Fruit fly (Drosophila melanogaster) whole organism, embryonic: ENCODE data around the gene Ptp10D.

Experiments used
- BEAF-32 ChIP-seq: fragments of 200-800 bp; sonication (Bioruptor generic); optimal IDR thresholded peaks from 3 replicates; lab custom pipeline; 2017; ENCODE audit warnings: missing biosample characterization, missing genetic modification characterization, mild to moderate bottlenecking, moderate library complexity, missing genetic modification reagents
- Bgb ChIP-seq: fragments of 200-800 bp; sonication (Bioruptor generic); IDR thresholded peaks from 2 replicates; pipeline ENCODE4 v1.3.6; 2022; ENCODE audit warnings: missing biosample characterization, missing genetic modification characterization; ENCODE audit not compliant: partially characterized antibody
- Bteb2 ChIP-seq: fragments of 200-800 bp; sonication (Bioruptor generic); optimal IDR thresholded peaks from 2 replicates; lab custom pipeline; 2016; ENCODE audit warnings: missing biosample characterization, missing genetic modification characterization
- CG10366 ChIP-seq: fragments of 200-800 bp; sonication (Bioruptor generic); IDR thresholded peaks from 2 replicates; pipeline ENCODE4 v1.3.6; 2022; ENCODE audit warnings: missing biosample characterization, missing genetic modification characterization
- CG12769 ChIP-seq: fragments of 200-800 bp; sonication (Bioruptor generic); optimal IDR thresholded peaks from 2 replicates; lab custom pipeline; 2019; ENCODE audit warnings: missing biosample characterization, mild to moderate bottlenecking, missing genetic modification characterization, moderate library complexity
- CG13123 ChIP-seq: fragments of 200-800 bp; sonication (Bioruptor generic); optimal IDR thresholded peaks from 2 replicates; lab custom pipeline; 2016; ENCODE audit warnings: missing biosample characterization, missing genetic modification characterization
- CG13287 ChIP-seq: fragments of 200-800 bp; sonication (Bioruptor generic); IDR thresholded peaks from 2 replicates; pipeline ENCODE4 v1.3.6; 2022; ENCODE audit warnings: missing biosample characterization, missing genetic modification characterization; ENCODE audit not compliant: partially characterized antibody
- CG16863 ChIP-seq: fragments of 200-800 bp; sonication (Bioruptor generic); optimal IDR thresholded peaks from 3 replicates; lab custom pipeline; 2016; ENCODE audit warnings: missing biosample characterization, missing genetic modification characterization
- CG17328 ChIP-seq: fragments of 200-800 bp; sonication (Bioruptor generic); IDR thresholded peaks from 2 replicates; pipeline ENCODE4 v1.3.6; 2022; ENCODE audit warnings: missing biosample characterization, missing genetic modification characterization
- CG17568 ChIP-seq: fragments of 200-800 bp; sonication (Bioruptor generic); optimal IDR thresholded peaks from 2 replicates; lab custom pipeline; 2018; ENCODE audit warnings: missing biosample characterization, mild to moderate bottlenecking, missing genetic modification characterization, moderate library complexity
- CG32772 ChIP-seq: fragments of 200-800 bp; sonication (Bioruptor generic); IDR thresholded peaks from 2 replicates; pipeline ENCODE4 v1.3.6; 2022; ENCODE audit warnings: missing biosample characterization, missing genetic modification characterization
- CG4820 ChIP-seq: fragments of 200-800 bp; sonication (Bioruptor generic); optimal IDR thresholded peaks from 3 replicates; lab custom pipeline; 2016; ENCODE audit warnings: missing biosample characterization, missing genetic modification characterization
- CG5245 ChIP-seq: fragments of 200-800 bp; sonication (Bioruptor generic); optimal IDR thresholded peaks from 3 replicates; lab custom pipeline; 2016; ENCODE audit warnings: missing biosample characterization, missing genetic modification characterization
- CG6765 ChIP-seq: fragments of 200-800 bp; sonication (Bioruptor generic); optimal IDR thresholded peaks from 3 replicates; lab custom pipeline; 2017; ENCODE audit warnings: missing biosample characterization, mild to moderate bottlenecking, missing genetic modification characterization
- CG7745 ChIP-seq: fragments of 200-800 bp; sonication (Bioruptor generic); optimal IDR thresholded peaks from 2 replicates; lab custom pipeline; 2018; ENCODE audit warnings: missing biosample characterization, mild to moderate bottlenecking, missing genetic modification characterization, moderate library complexity
- CG8478 ChIP-seq: fragments of >200 bp; optimal IDR thresholded peaks from 2 replicates; lab custom pipeline; 2018
- Dbx ChIP-seq: fragments of 200-800 bp; sonication (Bioruptor generic); IDR thresholded peaks from 3 replicates; pipeline ENCODE4 v1.3.6; 2022; ENCODE audit warnings: missing biosample characterization, missing genetic modification characterization
- Dfd ChIP-seq, 2 experiments: fragments of >200 bp; optimal IDR thresholded peaks; 2 replicates each; lab custom pipeline; 2017; ENCODE audit warnings: missing biosample characterization in 2 of 2, missing genetic modification characterization in 2 of 2
- ERR ChIP-seq: fragments of 200-800 bp; sonication (Bioruptor generic); optimal IDR thresholded peaks from 2 replicates; lab custom pipeline; 2016; ENCODE audit warnings: missing biosample characterization, missing genetic modification characterization
- Eip74EF ChIP-seq, 2 experiments: fragments of 200-800 bp in 1 of 2; fragments of >200 bp in 1 of 2; sonication (Bioruptor generic) in 1 of 2; optimal IDR thresholded peaks; 2 replicates each; lab custom pipeline; 2017 to 2019; ENCODE audit warnings: missing biosample characterization in 2 of 2, missing genetic modification characterization in 2 of 2, mild to moderate bottlenecking in 1 of 2, moderate library complexity in 1 of 2
- HLHmδ ChIP-seq: fragments of 200-800 bp; sonication (Bioruptor generic); optimal IDR thresholded peaks from 2 replicates; lab custom pipeline; 2018; ENCODE audit warnings: missing biosample characterization, mild to moderate bottlenecking, missing genetic modification characterization, moderate library complexity
- Hr51 ChIP-seq, 2 experiments: fragments of 200-800 bp; sonication (Bioruptor generic); optimal IDR thresholded peaks; 2 replicates in 1 of 2; 3 replicates in 1 of 2; lab custom pipeline; 2016 to 2018; ENCODE audit warnings: missing biosample characterization in 2 of 2, missing genetic modification characterization in 2 of 2, mild to moderate bottlenecking in 1 of 2, moderate library complexity in 1 of 2
- Myb ChIP-seq: fragments of 200-800 bp; sonication (Bioruptor generic); optimal IDR thresholded peaks from 2 replicates; lab custom pipeline; 2016; ENCODE audit warnings: missing biosample characterization, missing genetic modification characterization
- Nf-YA ChIP-seq: fragments of 200-800 bp; sonication (Bioruptor generic); IDR thresholded peaks from 2 replicates; pipeline ENCODE4 v1.3.6; 2022; ENCODE audit warnings: missing biosample characterization, missing genetic modification characterization
- Nf-YC ChIP-seq: fragments of 200-800 bp; optimal IDR thresholded peaks from 3 replicates; lab custom pipeline; 2019; ENCODE audit warnings: missing biosample characterization, mild to moderate bottlenecking, missing genetic modification characterization, moderate library complexity
- NfI ChIP-seq: fragments of 200-800 bp; sonication (Bioruptor generic); optimal IDR thresholded peaks from 3 replicates; lab custom pipeline; 2018; ENCODE audit warnings: missing biosample characterization, mild to moderate bottlenecking, missing genetic modification characterization, moderate library complexity
- Poxn ChIP-seq: fragments of 200-800 bp; sonication (Bioruptor generic); IDR thresholded peaks from 2 replicates; pipeline ENCODE4 v1.3.6; 2022; ENCODE audit warnings: missing biosample characterization, missing genetic modification characterization
- Scr ChIP-seq: fragments of 200-800 bp; sonication (Bioruptor generic); IDR thresholded peaks from 2 replicates; pipeline ENCODE4 v1.3.6; 2022; ENCODE audit warnings: missing biosample characterization, missing genetic modification characterization; ENCODE audit not compliant: partially characterized antibody
- Ssrp ChIP-seq: fragments of 200-800 bp; sonication (Bioruptor generic); optimal IDR thresholded peaks from 2 replicates; lab custom pipeline; 2018; ENCODE audit warnings: missing biosample characterization, mild to moderate bottlenecking, missing genetic modification characterization, moderate library complexity
- Taf1 ChIP-seq: fragments of 200-800 bp; sonication (Bioruptor generic); IDR thresholded peaks from 2 replicates; pipeline ENCODE4 v1.3.6; 2022; ENCODE audit warnings: missing biosample characterization, missing genetic modification characterization
- Tbp ChIP-seq: fragments of >200 bp; optimal IDR thresholded peaks from 2 replicates; lab custom pipeline; 2018; ENCODE audit warnings: missing biosample characterization, missing genetic modification characterization
- Vsx1 ChIP-seq: fragments of 200-800 bp; sonication (Bioruptor generic); optimal IDR thresholded peaks from 2 replicates; lab custom pipeline; 2017; ENCODE audit warnings: missing biosample characterization, mild to moderate bottlenecking, missing genetic modification characterization, missing genetic modification reagents
- Xrp1 ChIP-seq: fragments of 200-800 bp; sonication (Bioruptor generic); IDR thresholded peaks from 2 replicates; pipeline ENCODE4 v1.3.6; 2022; ENCODE audit warnings: missing biosample characterization, missing genetic modification characterization
- aop ChIP-seq: fragments of 200-800 bp; sonication (Bioruptor generic); IDR thresholded peaks from 2 replicates; pipeline ENCODE4 v1.3.6; 2022; ENCODE audit warnings: missing biosample characterization, missing genetic modification characterization
- danr ChIP-seq: fragments of 200-800 bp; sonication (Bioruptor generic); IDR thresholded peaks from 2 replicates; pipeline ENCODE4 v1.3.6; 2022; ENCODE audit warnings: missing biosample characterization, missing genetic modification characterization
- dmrt99B ChIP-seq: fragments of 200-800 bp; sonication (Bioruptor generic); optimal IDR thresholded peaks from 2 replicates; lab custom pipeline; 2018; ENCODE audit warnings: missing biosample characterization, mild to moderate bottlenecking, missing genetic modification characterization, moderate library complexity
- fd64A ChIP-seq: fragments of 200-800 bp; sonication (Bioruptor generic); optimal IDR thresholded peaks from 3 replicates; lab custom pipeline; 2018; ENCODE audit warnings: missing biosample characterization, mild to moderate bottlenecking, missing genetic modification characterization
- gem ChIP-seq: fragments of 200-800 bp; sonication (Bioruptor generic); optimal IDR thresholded peaks from 2 replicates; lab custom pipeline; 2019; ENCODE audit warnings: missing biosample characterization, mild to moderate bottlenecking, missing genetic modification characterization, moderate library complexity
- hbn ChIP-seq: fragments of 200-800 bp; sonication (Bioruptor generic); IDR thresholded peaks from 2 replicates; pipeline ENCODE4 v1.3.6; 2022; ENCODE audit warnings: missing biosample characterization, missing genetic modification characterization; ENCODE audit not compliant: partially characterized antibody
- inv ChIP-seq: fragments of 200-800 bp; sonication (Bioruptor generic); IDR thresholded peaks from 2 replicates; pipeline ENCODE4 v1.3.6; 2022; ENCODE audit warnings: missing biosample characterization, missing genetic modification characterization; ENCODE audit not compliant: partially characterized antibody
- kay ChIP-seq: fragments of 200-800 bp; sonication (Bioruptor generic); optimal IDR thresholded peaks from 2 replicates; lab custom pipeline; 2016; ENCODE audit warnings: missing biosample characterization, missing genetic modification characterization
- lola ChIP-seq, 3 experiments: fragments of >200 bp in 2 of 3; fragments of 200-800 bp in 1 of 3; sonication (Bioruptor generic) in 1 of 3; optimal IDR thresholded peaks; 2 replicates each; lab custom pipeline; 2017 to 2019; ENCODE audit warnings: missing biosample characterization in 3 of 3, missing genetic modification characterization in 3 of 3, mild to moderate bottlenecking in 1 of 3, moderate library complexity in 1 of 3
- nerfin-1 ChIP-seq: fragments of 200-800 bp; sonication (Bioruptor generic); optimal IDR thresholded peaks from 3 replicates; lab custom pipeline; 2019; ENCODE audit warnings: missing biosample characterization, mild to moderate bottlenecking, missing genetic modification characterization, moderate library complexity
- run ChIP-seq: fragments of 200-800 bp; sonication (Bioruptor generic); optimal IDR thresholded peaks from 3 replicates; lab custom pipeline; 2018; ENCODE audit warnings: missing biosample characterization, mild to moderate bottlenecking, missing genetic modification characterization
- sens ChIP-seq: fragments of 200-800 bp; sonication (Bioruptor generic); peaks from one replicate; lab custom pipeline; 2016; ENCODE audit warnings: missing biosample characterization, missing genetic modification characterization
- sob ChIP-seq: fragments of 200-800 bp; sonication (Bioruptor generic); IDR thresholded peaks from 2 replicates; pipeline ENCODE4 v1.3.6; 2022; ENCODE audit warnings: missing biosample characterization, missing genetic modification characterization
- stc ChIP-seq: fragments of 200-800 bp; sonication (Bioruptor generic); IDR thresholded peaks from 2 replicates; pipeline ENCODE4 v1.3.6; 2022; ENCODE audit warnings: missing biosample characterization, missing genetic modification characterization
- sug ChIP-seq: fragments of 200-800 bp; optimal IDR thresholded peaks from 2 replicates; lab custom pipeline; 2019; ENCODE audit warnings: missing biosample characterization, mild to moderate bottlenecking, missing genetic modification characterization, moderate library complexity
- trh ChIP-seq: fragments of 200-800 bp; sonication (Bioruptor generic); optimal IDR thresholded peaks from 2 replicates; lab custom pipeline; 2016; ENCODE audit warnings: missing biosample characterization, missing genetic modification characterization
- wek ChIP-seq: fragments of 200-800 bp; sonication (Bioruptor generic); optimal IDR thresholded peaks from 3 replicates; lab custom pipeline; 2018; ENCODE audit warnings: missing biosample characterization, mild to moderate bottlenecking, missing genetic modification characterization, moderate library complexity

Gene Ptp10D

dm6 chrX:11628986-11629571, 7.3 kb downstream of the Ptp10D start (continued):
- no peak for TF ChIP-seq ERR (GFP tag; lab: Kevin White, UChicago)
- TF ChIP-seq Nf-YC (tag; lab: Kevin White, UChicago), result no peak
- no peak for TF ChIP-seq danr (GFP tag; lab: Robert Waterston, UW)
- no peak for TF ChIP-seq hbn (GFP tag; lab: Robert Waterston, UW)
- no peak for TF ChIP-seq sug
- no peak for TF ChIP-seq CG13123
- TF ChIP-seq stc (GFP tag; lab: Robert Waterston, UW), result no peak
- peak; percentile 94 for TF ChIP-seq sens (GFP tag; lab: Kevin White, UChicago)
- TF ChIP-seq lola (GFP tag; optimal IDR thresholded peaks at IDR 0.05; lab: Kevin White, UChicago), result peak in 1 of 3 experiments; percentile 76
- TF ChIP-seq dmrt99B, result peak; percentile 63
- no peak for TF ChIP-seq Scr (GFP tag; lab: Robert Waterston, UW)
- no peak for TF ChIP-seq aop (GFP tag; lab: Robert Waterston, UW)
- TF ChIP-seq Nf-YA (GFP tag; lab: Robert Waterston, UW), result no peak
- no peak for TF ChIP-seq Bgb (GFP tag; lab: Robert Waterston, UW)
- TF ChIP-seq CG32772 (GFP tag; lab: Robert Waterston, UW), result peak; percentile 52
- no peak for TF ChIP-seq Poxn (GFP tag; lab: Robert Waterston, UW)
- peak; percentile 48 for TF ChIP-seq kay (GFP tag; lab: Kevin White, UChicago)
- TF ChIP-seq BEAF-32, result no peak
- no peak for TF ChIP-seq CG7745 (tag; lab: Kevin White, UChicago)
- no peak for TF ChIP-seq Dfd (GFP tag; optimal IDR thresholded peaks at IDR 0.05; lab: Kevin White, UChicago)
- TF ChIP-seq CG17328 (GFP tag; lab: Robert Waterston, UW), result peak; percentile 67
- TF ChIP-seq sob (GFP tag; lab: Robert Waterston, UW), result peak; percentile 57; the same call in 1 of the 2 replicates
- TF ChIP-seq CG5245, result peak; percentile 63
- TF ChIP-seq CG10366 (GFP tag; lab: Robert Waterston, UW), result peak; percentile 19; the same call in 1 of the 2 replicates
- TF ChIP-seq CG4820 (GFP tag; lab: Kevin White, UChicago), result peak; percentile 52
- TF ChIP-seq HLHmδ (GFP tag; lab: Kevin White, UChicago), result no peak
- TF ChIP-seq Ssrp (tag; lab: Kevin White, UChicago), result peak; percentile 65
- TF ChIP-seq NfI, result peak; percentile 23
- peak; percentile 77 for TF ChIP-seq gem (tag; lab: Kevin White, UChicago)
- no peak for TF ChIP-seq Taf1 (GFP tag; lab: Robert Waterston, UW)
- TF ChIP-seq Hr51 (GFP tag; optimal IDR thresholded peaks at IDR 0.05; lab: Kevin White, UChicago), result peak; percentile 2 to 46
- no peak for TF ChIP-seq Myb
- peak; percentile 82 for TF ChIP-seq nerfin-1 (tag; lab: Kevin White, UChicago)
- no peak for TF ChIP-seq CG17568
- TF ChIP-seq inv (GFP tag; lab: Robert Waterston, UW), result no peak
- TF ChIP-seq trh (GFP tag; lab: Kevin White, UChicago), result no peak
- no peak for TF ChIP-seq run
- TF ChIP-seq CG6765 (GFP tag; lab: Kevin White, UChicago), result no peak
- TF ChIP-seq Eip74EF (GFP tag; optimal IDR thresholded peaks at IDR 0.05; lab: Kevin White, UChicago), result peak in 1 of 2 experiments; percentile 1
- peak; percentile 33 for TF ChIP-seq fd64A (GFP tag; lab: Kevin White, UChicago)
- no peak for TF ChIP-seq Tbp
- TF ChIP-seq wek (GFP tag; lab: Kevin White, UChicago), result no peak
- TF ChIP-seq CG16863 (GFP tag; lab: Kevin White, UChicago), result peak; percentile 33
- TF ChIP-seq CG8478 (lab: Kevin White, UChicago), result no peak
- TF ChIP-seq Vsx1 (GFP tag; lab: Kevin White, UChicago), result no peak
- TF ChIP-seq Bteb2 (GFP tag; lab: Kevin White, UChicago), result no peak
- TF ChIP-seq CG12769 (tag; lab: Kevin White, UChicago), result peak; percentile 30
- peak; percentile 80 for TF ChIP-seq Xrp1 (GFP tag; lab: Robert Waterston, UW)
- no peak for TF ChIP-seq Dbx (GFP tag; lab: Robert Waterston, UW)
- no peak for TF ChIP-seq CG13287
